Worm (Caenorhabditis elegans) whole organism, L4/young adult: Measurements from ENCODE around the gene F15A8.1.

ENCODE experiments used
- W03F9.2 ChIP-seq: fragments of 150-350 bp; optimal IDR thresholded peaks from 2 replicates; lab custom pipeline; 2014; ENCODE audit warnings: missing biosample characterization, missing genetic modification characterization
- dao-5 ChIP-seq: sonication (generic microtip); optimal IDR thresholded peaks from 2 replicates; lab custom pipeline; 2016; ENCODE audit warnings: missing genotype, missing genetic modification characterization, moderate library complexity, missing compliant biosample characterization
- him-1 ChIP-seq: sonication (generic microtip); optimal IDR thresholded peaks from 2 replicates; lab custom pipeline; 2016; ENCODE audit warnings: missing genotype, missing genetic modification reagents, missing genetic modification characterization, missing compliant biosample characterization

- TF ChIP-seq dao-5 (tag; lab: Kevin White, UChicago) (peak; percentile 44), him-1 (peak; percentile 34), W03F9.2 (tag; lab: Kevin White, UChicago) (peak; percentile 16)
These were observed 3.3 kb downstream of the F15A8.1 start for ce11 chrX:4444073-4444472.
